Fruit fly (Drosophila melanogaster) whole organism, prepupa: ENCODE results near the gene hwt.

Experiments
- CG32006 ChIP-seq: fragments of 200-800 bp; sonication (Bioruptor generic); optimal IDR thresholded peaks from 3 replicates; lab custom pipeline; 2017; ENCODE audit warnings: missing biosample characterization, mild to moderate bottlenecking, missing genetic modification characterization
- CG8119 ChIP-seq: fragments of 200-800 bp; sonication (Bioruptor generic); IDR thresholded peaks from 3 replicates; pipeline ENCODE4 v1.3.6; 2022; ENCODE audit warnings: missing biosample characterization, missing genetic modification characterization

- no peak for TF ChIP-seq CG32006 (GFP tag; lab: Kevin White, UChicago)
- no peak for TF ChIP-seq CG8119 (GFP tag; lab: Robert Waterston, UW)
Observed at dm6 chrX:12582661-12582983, 14.4 kb upstream of the hwt start.
